Worm (Caenorhabditis elegans) whole organism, mixed stage, embryonic: ENCODE results near the gene cutl-23.

Source experiments
- bed-3 ChIP-seq: fragments of 200-800 bp; sonication (Bioruptor generic); optimal IDR thresholded peaks from 3 replicates; lab custom pipeline; 2018; ENCODE audit warnings: mild to moderate bottlenecking, missing genetic modification characterization, moderate library complexity, missing compliant biosample characterization
- blmp-1 ChIP-seq: fragments of 150-350 bp; optimal IDR thresholded peaks from 2 replicates; lab custom pipeline; 2014; ENCODE audit warnings: missing biosample characterization, missing genetic modification characterization
- ceh-39 ChIP-seq: fragments of 150-350 bp; optimal IDR thresholded peaks from 2 replicates; lab custom pipeline; 2014; ENCODE audit warnings: missing biosample characterization, missing genetic modification characterization
- ceh-43 ChIP-seq: fragments of 200-800 bp; sonication (Bioruptor generic); optimal IDR thresholded peaks from 2 replicates; lab custom pipeline; 2018; ENCODE audit warnings: mild to moderate bottlenecking, missing genetic modification characterization, moderate library complexity, missing compliant biosample characterization
- ceh-83 ChIP-seq: fragments of 200-800 bp; sonication (Bioruptor generic); optimal IDR thresholded peaks from 2 replicates; lab custom pipeline; 2018; ENCODE audit warnings: mild to moderate bottlenecking, missing genetic modification characterization, missing compliant biosample characterization
- ces-1 ChIP-seq: fragments of 150-350 bp; optimal IDR thresholded peaks from 2 replicates; lab custom pipeline; 2014; ENCODE audit warnings: missing biosample characterization, missing genetic modification reagents, missing genetic modification characterization
- elt-1 ChIP-seq: sonication (generic microtip); optimal IDR thresholded peaks from 2 replicates; lab custom pipeline; 2017; ENCODE audit warnings: missing genetic modification characterization, mild to moderate bottlenecking, missing compliant biosample characterization, antibody characterized with exemption, moderate library complexity, borderline replicate concordance; ENCODE audit not compliant: insufficient read depth
- elt-3 ChIP-seq: fragments of 150-350 bp; optimal IDR thresholded peaks from 2 replicates; lab custom pipeline; 2014; ENCODE audit warnings: missing biosample characterization, missing genetic modification characterization
- flh-1 ChIP-seq: fragments of 200-800 bp; sonication (Bioruptor generic); optimal IDR thresholded peaks from 2 replicates; lab custom pipeline; 2018; ENCODE audit warnings: mild to moderate bottlenecking, missing genetic modification characterization, moderate library complexity, missing compliant biosample characterization
- ham-2 ChIP-seq: fragments of 200-800 bp; sonication (Bioruptor generic); optimal IDR thresholded peaks from 2 replicates; lab custom pipeline; 2018; ENCODE audit warnings: mild to moderate bottlenecking, missing genetic modification characterization, missing compliant biosample characterization
- lin-13 ChIP-seq: fragments of 150-350 bp; optimal IDR thresholded peaks from 2 replicates; lab custom pipeline; 2014; ENCODE audit warnings: missing biosample characterization, missing genetic modification characterization
- lsy-2 ChIP-seq: fragments of 150-350 bp; optimal IDR thresholded peaks from 2 replicates; lab custom pipeline; 2014; ENCODE audit warnings: missing biosample characterization, missing genetic modification characterization
- mab-5 ChIP-seq: fragments of 150-350 bp; optimal IDR thresholded peaks from 2 replicates; lab custom pipeline; 2014; ENCODE audit warnings: missing biosample characterization, missing genetic modification characterization
- mls-2 ChIP-seq: sonication (generic microtip); optimal IDR thresholded peaks from 2 replicates; lab custom pipeline; 2016; ENCODE audit warnings: mild to moderate bottlenecking, missing genetic modification characterization, moderate library complexity, missing compliant biosample characterization
- nhr-2 ChIP-seq: fragments of 150-350 bp; optimal IDR thresholded peaks from 2 replicates; lab custom pipeline; 2014; ENCODE audit warnings: missing biosample characterization, missing genetic modification characterization
- nhr-237 ChIP-seq: fragments of 150-350 bp; optimal IDR thresholded peaks from 2 replicates; lab custom pipeline; 2014; ENCODE audit warnings: missing biosample characterization, missing genetic modification characterization
- pha-4 ChIP-seq: fragments of 150-350 bp; optimal IDR thresholded peaks from 2 replicates; lab custom pipeline; 2018; ENCODE audit warnings: missing biosample characterization, missing genetic modification reagents, missing genetic modification characterization
- sem-2 ChIP-seq: fragments of 200-800 bp; sonication (Bioruptor generic); optimal IDR thresholded peaks from 2 replicates; lab custom pipeline; 2018; ENCODE audit warnings: mild to moderate bottlenecking, missing genetic modification characterization, missing compliant biosample characterization
- snpc-4 ChIP-seq: fragments of 150-350 bp; optimal IDR thresholded peaks from 2 replicates; lab custom pipeline; 2014; ENCODE audit warnings: missing biosample characterization, missing genetic modification characterization
- tbx-8 ChIP-seq: fragments of 200-800 bp; sonication (Bioruptor generic); optimal IDR thresholded peaks from 2 replicates; lab custom pipeline; 2018; ENCODE audit warnings: mild to moderate bottlenecking, missing genetic modification characterization, moderate library complexity, missing compliant biosample characterization
- unc-120 ChIP-seq: sonication (generic microtip); optimal IDR thresholded peaks from 2 replicates; lab custom pipeline; 2017; ENCODE audit warnings: missing genetic modification characterization, missing compliant biosample characterization; ENCODE audit not compliant: poor library complexity, severe bottlenecking
- unc-62 ChIP-seq: fragments of 150-350 bp; optimal IDR thresholded peaks from 2 replicates; lab custom pipeline; 2014; ENCODE audit warnings: missing biosample characterization, missing genetic modification reagents, missing genetic modification characterization
- zip-8 ChIP-seq: fragments of 150-350 bp; optimal IDR thresholded peaks from 2 replicates; lab custom pipeline; 2014; ENCODE audit warnings: missing biosample characterization, missing genetic modification characterization
- ztf-11 ChIP-seq: fragments of 150-350 bp; optimal IDR thresholded peaks from 2 replicates; lab custom pipeline; 2014; ENCODE audit warnings: missing biosample characterization, missing genetic modification characterization

Gene cutl-23

ce11 chrIII:5814799-5815198, 44.8 kb downstream of the cutl-23 start, which contains the start of gene R12B2.7:
TSS of gene R12B2.7 (plus strand) at chrIII:5815045.
- TF ChIP-seq pha-4 (tag; lab: Kevin White, UChicago) (no peak), ztf-11 (no peak), ceh-83 (GFP tag; lab: Kevin White, UChicago) (no peak), tbx-8 (no peak), ceh-43 (GFP tag; lab: Kevin White, UChicago) (no peak), lin-13 (tag; lab: Kevin White, UChicago) (peak; percentile 13), unc-62 (GFP tag; lab: Kevin White, UChicago) (no peak)

ce11 chrIII:5815932-5816331, 45.9 kb downstream of the cutl-23 start, which contains the start of gene sma-4:
TSS of gene sma-4 (plus strand) at chrIII:5816232.
- TF ChIP-seq ceh-83 (GFP tag; lab: Kevin White, UChicago) (no peak), pha-4 (tag; lab: Kevin White, UChicago) (no peak), zip-8 (tag; lab: Kevin White, UChicago) (no peak), ceh-39 (tag; lab: Kevin White, UChicago) (no peak), unc-120 (tag; lab: Kevin White, UChicago) (no peak), mab-5 (tag; lab: Kevin White, UChicago) (no peak), ztf-11 (no peak), sem-2 (no peak), mls-2 (tag; lab: Kevin White, UChicago) (no peak), unc-62 (GFP tag; lab: Kevin White, UChicago) (no peak), blmp-1 (tag; lab: Kevin White, UChicago) (no peak), bed-3 (GFP tag; lab: Kevin White, UChicago) (no peak), flh-1 (no peak), ham-2 (GFP tag; lab: Kevin White, UChicago) (no peak), lin-13 (tag; lab: Kevin White, UChicago) (no peak), ceh-43 (GFP tag; lab: Kevin White, UChicago) (no peak)
- TF ChIP-seq, all 35 proteins: peak for 0

ce11 chrIII:5822816-5823215, 52.8 kb downstream of the cutl-23 start:
- TF ChIP-seq elt-3 (tag; lab: Kevin White, UChicago) (no peak), ces-1 (GFP tag; lab: Kevin White, UChicago) (peak; percentile 58)
- TF ChIP-seq, all 35 proteins: peak for 1

ce11 chrIII:5823617-5824016, 53.6 kb downstream of the cutl-23 start, which contains the start of gene R12B2.8:
TSS of gene R12B2.8 (plus strand) at chrIII:5823917.
- TF ChIP-seq zip-8 (tag; lab: Kevin White, UChicago) (no peak), ztf-11 (no peak), nhr-2 (tag; lab: Kevin White, UChicago) (no peak), tbx-8 (no peak), ham-2 (GFP tag; lab: Kevin White, UChicago) (no peak), ceh-43 (GFP tag; lab: Kevin White, UChicago) (no peak), lsy-2 (tag; lab: Kevin White, UChicago) (no peak), mls-2 (tag; lab: Kevin White, UChicago) (no peak), elt-1 (tag; lab: Kevin White, UChicago) (no peak), snpc-4 (no peak), nhr-237 (tag; lab: Kevin White, UChicago) (no peak), lin-13 (tag; lab: Kevin White, UChicago) (no peak)
